Fruit fly (Drosophila melanogaster) whole organism, embryonic: ENCODE measurements around the gene CG4009.

Experiments used
- Blimp-1 ChIP-seq: fragments of 200-800 bp; sonication (Bioruptor generic); optimal IDR thresholded peaks from 3 replicates; lab custom pipeline; 2018; ENCODE audit warnings: missing biosample characterization, missing genetic modification characterization, mild to moderate bottlenecking, moderate library complexity, missing genetic modification reagents
- CG10565 ChIP-seq: fragments of 200-800 bp; sonication (Bioruptor generic); optimal IDR thresholded peaks from 3 replicates; lab custom pipeline; 2016; ENCODE audit warnings: missing biosample characterization, mild to moderate bottlenecking, missing genetic modification characterization
- CG11504 ChIP-seq: fragments of 200-800 bp; sonication (Bioruptor generic); optimal IDR thresholded peaks from 3 replicates; lab custom pipeline; 2019; ENCODE audit warnings: missing biosample characterization, mild to moderate bottlenecking, missing genetic modification characterization, moderate library complexity
- CG11560 ChIP-seq: fragments of 200-800 bp; sonication (Bioruptor generic); IDR thresholded peaks from 3 replicates; pipeline ENCODE4 v1.3.6; 2022; ENCODE audit warnings: missing biosample characterization, missing genetic modification characterization
- CG11696 ChIP-seq: fragments of 200-800 bp; sonication (Bioruptor generic); IDR thresholded peaks from 2 replicates; pipeline ENCODE4 v1.3.6; 2022; ENCODE audit warnings: missing biosample characterization, missing genetic modification characterization
- CG13296 ChIP-seq: fragments of 200-800 bp; sonication (Bioruptor generic); optimal IDR thresholded peaks from 3 replicates; lab custom pipeline; 2018; ENCODE audit warnings: missing biosample characterization, mild to moderate bottlenecking, missing genetic modification characterization
- CG15269 ChIP-seq: fragments of 200-800 bp; sonication (Bioruptor generic); optimal IDR thresholded peaks from 2 replicates; lab custom pipeline; 2018; ENCODE audit warnings: missing biosample characterization, mild to moderate bottlenecking, missing genetic modification characterization, moderate library complexity
- CG2875 ChIP-seq: fragments of 200-800 bp; sonication (Bioruptor generic); optimal IDR thresholded peaks from 2 replicates; lab custom pipeline; 2017; ENCODE audit warnings: missing biosample characterization, mild to moderate bottlenecking, missing genetic modification characterization, missing genetic modification reagents
- CG2889 ChIP-seq: fragments of 200-800 bp; sonication (Bioruptor generic); IDR thresholded peaks from 3 replicates; pipeline ENCODE4 v1.3.6; 2022; ENCODE audit warnings: missing biosample characterization, missing genetic modification characterization
- CG34224 ChIP-seq: fragments of 200-800 bp; sonication (Bioruptor generic); IDR thresholded peaks from 3 replicates; pipeline ENCODE4 v1.3.6; 2022; ENCODE audit warnings: missing biosample characterization, missing genetic modification characterization; ENCODE audit not compliant: partially characterized antibody
- CG6813 ChIP-seq: fragments of 200-800 bp; sonication (Bioruptor generic); optimal IDR thresholded peaks from 2 replicates; lab custom pipeline; 2017; ENCODE audit warnings: missing biosample characterization, missing genetic modification characterization, mild to moderate bottlenecking, moderate library complexity, missing genetic modification reagents
- Dip2 ChIP-seq: fragments of 200-800 bp; sonication (Bioruptor generic); IDR thresholded peaks from 2 replicates; pipeline ENCODE4 v1.3.6; 2022; ENCODE audit warnings: missing biosample characterization, missing genetic modification characterization
- Drgx ChIP-seq: fragments of 200-800 bp; sonication (Bioruptor generic); IDR thresholded peaks from 2 replicates; pipeline ENCODE4 v1.3.6; 2022; ENCODE audit warnings: missing biosample characterization, missing genetic modification characterization
- Fer1 ChIP-seq: fragments of 200-800 bp; sonication (Bioruptor generic); optimal IDR thresholded peaks from 2 replicates; lab custom pipeline; 2017; ENCODE audit warnings: missing biosample characterization, mild to moderate bottlenecking, missing genetic modification characterization
- Fer3 ChIP-seq: fragments of 200-800 bp; sonication (Bioruptor generic); optimal IDR thresholded peaks from 2 replicates; lab custom pipeline; 2018; ENCODE audit warnings: missing biosample characterization, mild to moderate bottlenecking, missing genetic modification characterization, moderate library complexity
- Gug ChIP-seq: fragments of 200-800 bp; sonication (Bioruptor generic); IDR thresholded peaks from 4 replicates; pipeline ENCODE4 v1.3.6; 2022; ENCODE audit warnings: missing biosample characterization, missing genetic modification characterization
- HLH54F ChIP-seq: fragments of 200-800 bp; sonication (Bioruptor generic); optimal IDR thresholded peaks from 3 replicates; lab custom pipeline; 2016; ENCODE audit warnings: missing biosample characterization, missing genetic modification characterization
- Kr ChIP-seq: fragments of 200-800 bp; sonication (Bioruptor generic); optimal IDR thresholded peaks from 2 replicates; lab custom pipeline; 2017; ENCODE audit warnings: missing biosample characterization, mild to moderate bottlenecking, missing genetic modification characterization
- Nf-YC ChIP-seq: fragments of 200-800 bp; optimal IDR thresholded peaks from 3 replicates; lab custom pipeline; 2019; ENCODE audit warnings: missing biosample characterization, mild to moderate bottlenecking, missing genetic modification characterization, moderate library complexity
- Optix ChIP-seq: fragments of 200-800 bp; sonication (Bioruptor generic); IDR thresholded peaks from 3 replicates; pipeline ENCODE4 v1.3.6; 2022; ENCODE audit warnings: missing biosample characterization, missing genetic modification characterization
- Scr ChIP-seq: fragments of 200-800 bp; sonication (Bioruptor generic); IDR thresholded peaks from 2 replicates; pipeline ENCODE4 v1.3.6; 2022; ENCODE audit warnings: missing biosample characterization, missing genetic modification characterization; ENCODE audit not compliant: partially characterized antibody
- abd-A ChIP-seq: fragments of 200-800 bp; sonication (Bioruptor generic); optimal IDR thresholded peaks from 3 replicates; lab custom pipeline; 2019; ENCODE audit warnings: missing biosample characterization, mild to moderate bottlenecking, missing genetic modification characterization, moderate library complexity
- bbx ChIP-seq: fragments of 200-800 bp; sonication (Bioruptor generic); IDR thresholded peaks from 2 replicates; pipeline ENCODE4 v1.3.6; 2022; ENCODE audit warnings: missing biosample characterization, missing genetic modification characterization; ENCODE audit not compliant: partially characterized antibody
- caup ChIP-seq: fragments of 200-800 bp; sonication (Bioruptor generic); optimal IDR thresholded peaks from 3 replicates; lab custom pipeline; 2017; ENCODE audit warnings: missing biosample characterization, mild to moderate bottlenecking, missing genetic modification characterization, moderate library complexity; ENCODE audit not compliant: severe bottlenecking
- chinmo ChIP-seq: fragments of 200-800 bp; sonication (Bioruptor generic); IDR thresholded peaks from 4 replicates; pipeline ENCODE4 v1.3.6; 2022; ENCODE audit warnings: missing biosample characterization, missing genetic modification characterization; ENCODE audit not compliant: partially characterized antibody
- chn ChIP-seq: fragments of 200-800 bp; sonication (Bioruptor generic); optimal IDR thresholded peaks from 2 replicates; lab custom pipeline; 2016; ENCODE audit warnings: missing biosample characterization, missing genetic modification characterization
- crol ChIP-seq: fragments of 200-800 bp; sonication (Bioruptor generic); IDR thresholded peaks from 2 replicates; pipeline ENCODE4 v1.3.6; 2022; ENCODE audit warnings: missing biosample characterization, missing genetic modification characterization
- dysf ChIP-seq: fragments of 200-800 bp; sonication (Bioruptor generic); IDR thresholded peaks from 3 replicates; pipeline ENCODE4 v1.3.6; 2022; ENCODE audit warnings: missing biosample characterization, missing genetic modification characterization
- eve ChIP-seq, 2 experiments: fragments of >200 bp; optimal IDR thresholded peaks; 2 replicates each; lab custom pipeline; 2017; ENCODE audit warnings: missing biosample characterization in 2 of 2, missing genetic modification characterization in 2 of 2
- kah ChIP-seq: fragments of 200-800 bp; sonication (Bioruptor generic); optimal IDR thresholded peaks from 2 replicates; lab custom pipeline; 2018; ENCODE audit warnings: missing biosample characterization, mild to moderate bottlenecking, missing genetic modification characterization
- lov ChIP-seq, 2 experiments: fragments of 200-800 bp in 1 of 2; fragments of >200 bp in 1 of 2; sonication (Bioruptor generic) in 1 of 2; IDR thresholded peaks in 1 of 2; optimal IDR thresholded peaks in 1 of 2; 2 replicates in 1 of 2; 3 replicates in 1 of 2; pipeline versions ENCODE4 v1.3.6 to Lab custom; 2017 to 2022; ENCODE audit warnings: missing biosample characterization in 1 of 2, missing genetic modification characterization in 1 of 2
- oc ChIP-seq: fragments of 200-800 bp; sonication (Bioruptor generic); optimal IDR thresholded peaks from 2 replicates; lab custom pipeline; 2018; ENCODE audit warnings: missing biosample characterization, mild to moderate bottlenecking, missing genetic modification characterization, moderate library complexity
- onecut ChIP-seq: fragments of 200-800 bp; sonication (Bioruptor generic); IDR thresholded peaks from 2 replicates; pipeline ENCODE4 v1.3.6; 2022; ENCODE audit warnings: missing biosample characterization, missing genetic modification characterization
- pnt ChIP-seq: fragments of 200-800 bp; sonication (Bioruptor generic); optimal IDR thresholded peaks from 3 replicates; lab custom pipeline; 2016; ENCODE audit warnings: missing biosample characterization, missing genetic modification characterization
- sob ChIP-seq: fragments of 200-800 bp; sonication (Bioruptor generic); IDR thresholded peaks from 2 replicates; pipeline ENCODE4 v1.3.6; 2022; ENCODE audit warnings: missing biosample characterization, missing genetic modification characterization
- sr ChIP-seq: fragments of 200-800 bp; sonication (Bioruptor generic); IDR thresholded peaks from 3 replicates; pipeline ENCODE4 v1.3.6; 2022; ENCODE audit warnings: missing biosample characterization, missing genetic modification characterization
- twi ChIP-seq: fragments of 200-800 bp; optimal IDR thresholded peaks from 2 replicates; lab custom pipeline; 2019; ENCODE audit warnings: missing biosample characterization, mild to moderate bottlenecking, missing genetic modification characterization, moderate library complexity
- tx ChIP-seq: fragments of 200-800 bp; sonication (Bioruptor generic); optimal IDR thresholded peaks from 2 replicates; lab custom pipeline; 2016; ENCODE audit warnings: missing biosample characterization, missing genetic modification characterization
- unc-4 ChIP-seq: fragments of 200-800 bp; sonication (Bioruptor generic); IDR thresholded peaks from 2 replicates; pipeline ENCODE4 v1.3.6; 2022; ENCODE audit warnings: missing biosample characterization, missing genetic modification characterization; ENCODE audit not compliant: partially characterized antibody
- vnd ChIP-seq: fragments of 200-800 bp; sonication (Bioruptor generic); IDR thresholded peaks from 3 replicates; pipeline ENCODE4 v1.3.6; 2022; ENCODE audit warnings: missing biosample characterization, missing genetic modification characterization; ENCODE audit not compliant: partially characterized antibody
- z ChIP-seq: fragments of 200-800 bp; sonication (Bioruptor generic); IDR thresholded peaks from 3 replicates; pipeline ENCODE4 v1.3.6; 2022; ENCODE audit warnings: missing biosample characterization, missing genetic modification characterization
- zfh1 ChIP-seq: fragments of 200-800 bp; sonication (Bioruptor generic); IDR thresholded peaks from 3 replicates; pipeline ENCODE4 v1.3.6; 2022; ENCODE audit warnings: missing biosample characterization, missing genetic modification characterization

Gene CG4009

dm6 chr3R:17056183-17056904, 20.5 kb upstream of the CG4009 start (continued):
- peak; percentile 77 for TF ChIP-seq z
- TF ChIP-seq Gug (GFP tag; lab: Robert Waterston, UW): no peak
- TF ChIP-seq Optix (GFP tag; lab: Robert Waterston, UW): no peak
- peak; percentile 100 for TF ChIP-seq abd-A (tag; lab: Kevin White, UChicago)
- peak; percentile 5 for TF ChIP-seq CG15269
- TF ChIP-seq Dip2 (GFP tag; lab: Robert Waterston, UW): no peak
- no peak for TF ChIP-seq CG10565 (GFP tag; lab: Kevin White, UChicago)
- TF ChIP-seq CG2889 (GFP tag; lab: Robert Waterston, UW): no peak
- peak; percentile 95 for TF ChIP-seq chinmo
- TF ChIP-seq oc (tag; lab: Kevin White, UChicago): no peak
- TF ChIP-seq Kr (GFP tag; lab: Kevin White, UChicago): peak; percentile 34
- TF ChIP-seq unc-4 (GFP tag; lab: Robert Waterston, UW): peak; percentile 29
- TF ChIP-seq Blimp-1 (GFP tag; lab: Kevin White, UChicago): peak; percentile 2
- TF ChIP-seq Drgx (GFP tag; lab: Robert Waterston, UW): peak; percentile 51
- peak; percentile 59 for TF ChIP-seq twi (tag; lab: Kevin White, UChicago)
- peak; percentile 16; the same call in 1 of the 2 replicates for TF ChIP-seq sob (GFP tag; lab: Robert Waterston, UW)
- peak; percentile 56 for TF ChIP-seq caup
- no peak for TF ChIP-seq lov (optimal IDR thresholded peaks at IDR 0.05; lab: Kevin White, UChicago)
- TF ChIP-seq lov (GFP tag; IDR thresholded peaks at IDR 0.05; lab: Robert Waterston, UW): 0 out of 3 replicates have a peak, but pooled peaks have one; percentile 59
- peak; percentile 58 for TF ChIP-seq chn (GFP tag; lab: Kevin White, UChicago)
- TF ChIP-seq pnt: no peak
- no peak for TF ChIP-seq Fer3 (tag; lab: Kevin White, UChicago)
- TF ChIP-seq tx (GFP tag; lab: Kevin White, UChicago): no peak
- TF ChIP-seq dysf (GFP tag; lab: Robert Waterston, UW): no peak; the same call in 2 of the 3 replicates
- TF ChIP-seq onecut (GFP tag; lab: Robert Waterston, UW): peak; percentile 21; the same call in 1 of the 2 replicates
- TF ChIP-seq CG6813 (GFP tag; lab: Kevin White, UChicago): no peak
- peak; percentile 80 for TF ChIP-seq CG11504 (tag; lab: Kevin White, UChicago)
- peak; percentile 50 for TF ChIP-seq Scr (GFP tag; lab: Robert Waterston, UW)
- TF ChIP-seq CG13296 (GFP tag; lab: Kevin White, UChicago): peak; percentile 38
- TF ChIP-seq Fer1: peak; percentile 70
- no peak for TF ChIP-seq CG11696 (GFP tag; lab: Robert Waterston, UW)
- no peak for TF ChIP-seq CG11560 (tag; lab: Robert Waterston, UW)
- no peak for TF ChIP-seq vnd (GFP tag; lab: Robert Waterston, UW)
- no peak for TF ChIP-seq HLH54F (GFP tag; lab: Kevin White, UChicago)
- TF ChIP-seq eve (GFP tag; optimal IDR thresholded peaks at IDR 0.05; lab: Kevin White, UChicago): no peak
- 0 out of 2 replicates have a peak, but pooled peaks have one; percentile 27 for TF ChIP-seq bbx (GFP tag; lab: Robert Waterston, UW)
- 0 out of 3 replicates have a peak, but pooled peaks have one; percentile 52 for TF ChIP-seq zfh1
- TF ChIP-seq sr (GFP tag; lab: Robert Waterston, UW): 0 out of 3 replicates have a peak, but pooled peaks have one; percentile 54
- TF ChIP-seq crol (GFP tag; lab: Robert Waterston, UW): peak; percentile 99
- peak; percentile 51; the same call in 1 of the 3 replicates for TF ChIP-seq CG34224 (GFP tag; lab: Robert Waterston, UW)
- TF ChIP-seq CG2875 (GFP tag; lab: Kevin White, UChicago): no peak
- TF ChIP-seq kah: peak; percentile 13
- peak; percentile 78 for TF ChIP-seq Nf-YC (tag; lab: Kevin White, UChicago)
